Worm (Caenorhabditis elegans) whole organism, L4 larva: ENCODE results near the gene algn-5.

Experiments used
- F49E8.2 ChIP-seq: sonication (generic microtip); optimal IDR thresholded peaks from 2 replicates; lab custom pipeline; 2016; ENCODE audit warnings: missing compliant biosample characterization, mild to moderate bottlenecking, missing genetic modification characterization, borderline replicate concordance
- Y48G9A.11 ChIP-seq: fragments of 200-800 bp; sonication (Bioruptor generic); IDR thresholded peaks from 2 replicates; pipeline ENCODE4 v1.3.6; 2022; ENCODE audit warnings: missing genetic modification reagents, missing genetic modification characterization, missing compliant biosample characterization
- Y75B8A.6 ChIP-seq: fragments of 200-800 bp; sonication (Bioruptor generic); IDR thresholded peaks from 2 replicates; pipeline ENCODE4 v1.3.6; 2022; ENCODE audit warnings: missing genetic modification reagents, missing genetic modification characterization, missing compliant biosample characterization
- ZK337.2 ChIP-seq: fragments of 200-800 bp; sonication (Bioruptor generic); IDR thresholded peaks from 2 replicates; pipeline ENCODE4 v1.3.6; 2022; ENCODE audit warnings: missing genetic modification reagents, missing genetic modification characterization, missing compliant biosample characterization
- aha-1 ChIP-seq: fragments of 150-350 bp; peaks from one replicate; lab custom pipeline; 2014; ENCODE audit warnings: missing biosample characterization, missing genetic modification characterization
- attf-4 ChIP-seq: sonication (generic microtip); optimal IDR thresholded peaks from 3 replicates; lab custom pipeline; 2017; ENCODE audit warnings: missing biosample characterization, missing genetic modification characterization
- ceh-28 ChIP-seq: fragments of 150-350 bp; optimal IDR thresholded peaks from 2 replicates; lab custom pipeline; 2014; ENCODE audit warnings: missing biosample characterization, missing genetic modification reagents, missing genetic modification characterization
- ces-1 ChIP-seq: fragments of 150-350 bp; sonication (generic microtip); optimal IDR thresholded peaks from 4 replicates; lab custom pipeline; 2014; ENCODE audit warnings: missing biosample characterization, missing genetic modification reagents, missing genetic modification characterization
- daf-16 ChIP-seq, 3 experiments: sonication (generic microtip); optimal IDR thresholded peaks; 2 replicates each; lab custom pipeline; 2016 to 2017; ENCODE audit warnings: missing genetic modification characterization in 3 of 3, missing genetic modification reagents in 3 of 3, mild to moderate bottlenecking in 2 of 3, missing compliant biosample characterization in 2 of 3, missing biosample characterization in 1 of 3, moderate library complexity in 1 of 3
- dmd-6 ChIP-seq: fragments of 200-800 bp; sonication (Bioruptor generic); IDR thresholded peaks from 2 replicates; pipeline ENCODE4 v1.3.6; 2022; ENCODE audit warnings: missing genetic modification reagents, missing genetic modification characterization, missing compliant biosample characterization
- dpl-1 ChIP-seq: fragments of 150-350 bp; optimal IDR thresholded peaks from 2 replicates; lab custom pipeline; 2014; ENCODE audit warnings: missing biosample characterization, missing genetic modification reagents, missing genetic modification characterization
- egl-27 ChIP-seq: sonication (generic microtip); optimal IDR thresholded peaks from 3 replicates; lab custom pipeline; 2017; ENCODE audit warnings: missing biosample characterization, missing genetic modification reagents, missing genetic modification characterization
- egl-43 ChIP-seq: fragments of 200-800 bp; sonication (Bioruptor generic); IDR thresholded peaks from 2 replicates; pipeline ENCODE4 v1.3.6; 2022; ENCODE audit warnings: missing genetic modification reagents, missing genetic modification characterization, missing compliant biosample characterization
- fos-1 ChIP-seq: fragments of 150-350 bp; optimal IDR thresholded peaks from 2 replicates; lab custom pipeline; 2014; ENCODE audit warnings: missing biosample characterization, missing genetic modification characterization
- hlh-11 ChIP-seq: fragments of 200-800 bp; sonication (Bioruptor generic); optimal IDR thresholded peaks from 2 replicates; lab custom pipeline; 2018; ENCODE audit warnings: mild to moderate bottlenecking, missing genetic modification characterization, missing compliant biosample characterization
- hlh-30 ChIP-seq: sonication (generic microtip); optimal IDR thresholded peaks from 2 replicates; lab custom pipeline; 2017; ENCODE audit warnings: antibody characterized with exemption, mild to moderate bottlenecking, missing genetic modification characterization, missing compliant biosample characterization; ENCODE audit not compliant: insufficient read depth
- lin-38 ChIP-seq: fragments of 200-800 bp; sonication (Bioruptor generic); IDR thresholded peaks from 2 replicates; pipeline ENCODE4 v1.3.6; 2022; ENCODE audit warnings: missing genetic modification reagents, missing genetic modification characterization, missing compliant biosample characterization
- lin-39 ChIP-seq: fragments of 150-350 bp; optimal IDR thresholded peaks from 2 replicates; lab custom pipeline; 2014; ENCODE audit warnings: missing biosample characterization, missing genetic modification reagents, missing genetic modification characterization
- lsy-2 ChIP-seq, 2 experiments: fragments of 150-350 bp in 1 of 2; sonication (generic microtip) in 1 of 2; optimal IDR thresholded peaks; 2 replicates each; lab custom pipeline; 2014 to 2017; ENCODE audit warnings: missing biosample characterization in 2 of 2, missing genetic modification characterization in 2 of 2
- madf-9 ChIP-seq: fragments of 200-800 bp; sonication (Bioruptor generic); conservative IDR thresholded peaks from 2 replicates; pipeline ENCODE4 v1.3.6; 2022; ENCODE audit warnings: missing genetic modification reagents, missing genetic modification characterization, missing compliant biosample characterization
- mes-2 ChIP-seq: sonication (generic microtip); optimal IDR thresholded peaks from 2 replicates; lab custom pipeline; 2016; ENCODE audit warnings: missing genotype, mild to moderate bottlenecking, missing genetic modification characterization, missing compliant biosample characterization; ENCODE audit not compliant: poor library complexity, severe bottlenecking
- nhr-10 ChIP-seq: fragments of 150-350 bp; optimal IDR thresholded peaks from 2 replicates; lab custom pipeline; 2014; ENCODE audit warnings: missing biosample characterization, missing genetic modification characterization
- nhr-102 ChIP-seq: sonication (generic microtip); optimal IDR thresholded peaks from 2 replicates; lab custom pipeline; 2016; ENCODE audit warnings: mild to moderate bottlenecking, missing genetic modification characterization, moderate library complexity, missing compliant biosample characterization
- nhr-28 ChIP-seq: fragments of 150-350 bp; optimal IDR thresholded peaks from 2 replicates; lab custom pipeline; 2014; ENCODE audit warnings: missing biosample characterization, missing genetic modification characterization
- nhr-42 ChIP-seq: fragments of 200-800 bp; sonication (Bioruptor generic); IDR thresholded peaks from 2 replicates; pipeline ENCODE4 v1.3.6; 2022; ENCODE audit warnings: missing genetic modification characterization, missing compliant biosample characterization
- nhr-6 ChIP-seq: fragments of 150-350 bp; optimal IDR thresholded peaks from 2 replicates; lab custom pipeline; 2014; ENCODE audit warnings: missing biosample characterization, missing genetic modification characterization
- php-3 ChIP-seq: fragments of 200-800 bp; sonication (Bioruptor generic); IDR thresholded peaks from 2 replicates; pipeline ENCODE4 v1.3.6; 2022; ENCODE audit warnings: missing genetic modification reagents, missing genetic modification characterization, missing compliant biosample characterization
- pqm-1 ChIP-seq: sonication (generic microtip); optimal IDR thresholded peaks from 2 replicates; lab custom pipeline; 2017; ENCODE audit warnings: missing biosample characterization, missing genetic modification characterization
- saeg-2 ChIP-seq: fragments of 200-800 bp; sonication (Bioruptor generic); IDR thresholded peaks from 2 replicates; pipeline ENCODE4 v1.3.6; 2022; ENCODE audit warnings: missing genetic modification reagents, missing genetic modification characterization, missing compliant biosample characterization
- sdz-12 ChIP-seq: fragments of 200-800 bp; sonication (Bioruptor generic); optimal IDR thresholded peaks from 2 replicates; lab custom pipeline; 2018; ENCODE audit warnings: mild to moderate bottlenecking, missing genetic modification characterization, missing compliant biosample characterization
- set-16 ChIP-seq: fragments of 200-800 bp; sonication (Bioruptor generic); IDR thresholded peaks from 2 replicates; pipeline ENCODE4 v1.3.6; 2022; ENCODE audit warnings: missing genetic modification reagents, missing genetic modification characterization, missing compliant biosample characterization
- snpc-4 ChIP-seq: fragments of 150-350 bp; optimal IDR thresholded peaks from 2 replicates; lab custom pipeline; 2014; ENCODE audit warnings: missing biosample characterization, missing genetic modification characterization
- spr-3 ChIP-seq: fragments of 200-800 bp; sonication (Bioruptor generic); optimal IDR thresholded peaks from 2 replicates; lab custom pipeline; 2018; ENCODE audit warnings: mild to moderate bottlenecking, missing genetic modification characterization, missing compliant biosample characterization
- unc-130 ChIP-seq: sonication (generic microtip); optimal IDR thresholded peaks from 2 replicates; lab custom pipeline; 2016; ENCODE audit warnings: missing genetic modification reagents, missing genetic modification characterization, missing compliant biosample characterization
- vab-7 ChIP-seq: fragments of 200-800 bp; sonication (Bioruptor generic); IDR thresholded peaks from 2 replicates; pipeline ENCODE4 v1.3.6; 2022; ENCODE audit warnings: missing genetic modification reagents, missing genetic modification characterization, missing compliant biosample characterization
- ztf-7 ChIP-seq: fragments of 150-350 bp; optimal IDR thresholded peaks from 2 replicates; lab custom pipeline; 2014; ENCODE audit warnings: missing biosample characterization, missing genetic modification characterization

Gene algn-5

ce11 chrV:4181272-4181671 lies 14.1 kb upstream of the algn-5 start:
- TF ChIP-seq nhr-102 (tag; lab: Kevin White, UChicago) (no peak), hlh-11 (tag; lab: Kevin White, UChicago) (no peak), ztf-7 (tag; lab: Kevin White, UChicago) (no peak), lin-39 (tag; lab: Kevin White, UChicago) (no peak), nhr-42 (GFP tag; lab: Robert Waterston, UW) (no peak), nhr-6 (tag; lab: Kevin White, UChicago) (no peak), aha-1 (tag; lab: Kevin White, UChicago) (peak; percentile 98)

DNA sequence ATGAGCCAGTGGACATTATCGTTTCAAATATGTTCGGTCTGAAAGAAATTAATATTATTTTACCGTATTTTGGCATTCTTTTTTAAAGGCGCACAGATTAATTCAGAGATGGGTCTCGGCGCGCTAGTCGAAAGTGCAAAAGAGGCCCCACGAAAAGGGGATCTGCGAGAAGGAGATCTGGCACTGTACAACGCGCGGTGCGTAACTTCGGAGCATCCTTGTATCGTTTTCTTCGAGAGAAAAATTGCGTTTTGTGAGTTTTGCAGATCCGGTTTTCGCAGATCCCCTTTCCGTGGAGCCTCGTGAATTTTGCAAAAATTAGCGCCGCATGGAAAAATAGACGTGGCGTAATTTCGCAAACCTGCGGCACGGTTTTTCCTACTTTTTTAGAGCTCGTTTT lies 13.7 kb upstream of the algn-5 start:
- no peak for TF ChIP-seq madf-9 (GFP tag; lab: Robert Waterston, UW)
- no peak for TF ChIP-seq hlh-30 (tag; lab: Kevin White, UChicago)

DNA sequence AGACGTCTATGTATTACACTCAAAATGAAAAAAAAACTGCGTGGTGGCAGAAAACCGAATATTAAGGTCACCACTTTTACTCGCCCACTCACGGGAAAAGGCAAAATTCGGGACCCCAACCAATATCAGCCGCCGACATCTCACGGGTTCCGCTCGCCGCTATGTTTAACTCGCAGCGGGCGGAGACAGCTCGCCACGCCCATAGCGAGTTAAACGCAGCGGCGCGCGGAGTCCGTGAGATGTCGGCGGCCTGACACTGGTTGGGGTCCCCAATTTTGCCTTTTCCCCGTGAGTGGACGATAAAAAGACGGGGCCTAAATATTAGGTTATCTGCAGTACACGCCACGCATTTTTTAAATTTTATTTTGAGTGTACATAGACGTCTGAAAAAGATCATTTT lies 12.8 kb upstream of the algn-5 start:
- no peak for TF ChIP-seq spr-3 (GFP tag; lab: Kevin White, UChicago)
- TF ChIP-seq set-16 (GFP tag; lab: Robert Waterston, UW): peak; percentile 72
- no peak for TF ChIP-seq lsy-2 (tag; optimal IDR thresholded peaks at IDR 0.05; lab: Kevin White, UChicago)
- TF ChIP-seq fos-1 (tag; lab: Kevin White, UChicago): no peak
- no peak for TF ChIP-seq ces-1 (GFP tag; lab: Kevin White, UChicago)
- no peak for TF ChIP-seq dmd-6 (GFP tag; lab: Robert Waterston, UW)
- peak; percentile 25; the same call in 1 of the 2 replicates for TF ChIP-seq Y48G9A.11
- no peak for TF ChIP-seq nhr-10
- no peak for TF ChIP-seq pqm-1 (tag; lab: Kevin White, UChicago)
- no peak for TF ChIP-seq mes-2 (tag; lab: Kevin White, UChicago)
- TF ChIP-seq Y75B8A.6 (GFP tag; lab: Robert Waterston, UW): no peak
- TF ChIP-seq lin-38: 0 out of 2 replicates have a peak, but pooled peaks have one; percentile 8
- TF ChIP-seq egl-43: 0 out of 2 replicates have a peak, but pooled peaks have one; percentile 26
- TF ChIP-seq aha-1 (tag; lab: Kevin White, UChicago): no peak
- no peak for TF ChIP-seq sdz-12 (GFP tag; lab: Kevin White, UChicago)
- TF ChIP-seq F49E8.2: no peak
- no peak for TF ChIP-seq unc-130 (GFP tag; lab: Kevin White, UChicago)

DNA sequence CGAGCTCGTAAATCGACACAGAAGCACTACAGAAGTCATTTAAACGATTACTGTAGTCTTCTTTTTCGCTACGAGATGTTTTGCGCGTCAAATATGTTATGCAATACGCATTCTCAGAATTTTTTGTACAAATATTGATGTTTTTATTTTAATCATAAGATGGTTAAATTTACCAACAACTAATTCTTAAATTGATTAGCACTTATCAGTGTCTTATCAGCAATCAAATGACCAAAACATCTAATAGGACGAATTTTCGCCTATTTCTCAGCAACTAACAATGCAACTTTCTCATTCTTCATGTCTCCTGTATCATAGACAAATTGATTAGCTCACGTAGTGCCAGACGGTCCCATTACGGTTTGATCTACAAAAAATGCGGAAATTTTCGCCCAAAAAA lies 9.5 kb upstream of the algn-5 start:
- TF ChIP-seq attf-4 (tag; lab: Kevin White, UChicago) (no peak), ZK337.2 (GFP tag; lab: Robert Waterston, UW) (no peak), dmd-6 (GFP tag; lab: Robert Waterston, UW) (no peak), ceh-28 (tag; lab: Kevin White, UChicago) (no peak), egl-27 (tag; lab: Kevin White, UChicago) (no peak), nhr-28 (tag; lab: Kevin White, UChicago) (peak; percentile 6), snpc-4 (tag; lab: Kevin White, UChicago) (no peak), dpl-1 (GFP tag; lab: Kevin White, UChicago) (no peak), set-16 (GFP tag; lab: Robert Waterston, UW) (no peak), php-3 (no peak), ces-1 (GFP tag; lab: Kevin White, UChicago) (no peak), saeg-2 (GFP tag; lab: Robert Waterston, UW) (no peak), nhr-102 (tag; lab: Kevin White, UChicago) (no peak), daf-16 (GFP tag; optimal IDR thresholded peaks at IDR 0.05; lab: Kevin White, UChicago) (no peak), daf-16 (tag; optimal IDR thresholded peaks at IDR 0.05; lab: Kevin White, UChicago) (peak; percentile 54), vab-7 (GFP tag; lab: Robert Waterston, UW) (no peak)
- TF ChIP-seq, all 104 proteins: peak for 2
